Fruit fly (Drosophila melanogaster): ENCODE data around the gene kon.
A peak's percentile ranks its signal among the peaks of the same experiment; 100 is the strongest.

Gene kon

DNA sequence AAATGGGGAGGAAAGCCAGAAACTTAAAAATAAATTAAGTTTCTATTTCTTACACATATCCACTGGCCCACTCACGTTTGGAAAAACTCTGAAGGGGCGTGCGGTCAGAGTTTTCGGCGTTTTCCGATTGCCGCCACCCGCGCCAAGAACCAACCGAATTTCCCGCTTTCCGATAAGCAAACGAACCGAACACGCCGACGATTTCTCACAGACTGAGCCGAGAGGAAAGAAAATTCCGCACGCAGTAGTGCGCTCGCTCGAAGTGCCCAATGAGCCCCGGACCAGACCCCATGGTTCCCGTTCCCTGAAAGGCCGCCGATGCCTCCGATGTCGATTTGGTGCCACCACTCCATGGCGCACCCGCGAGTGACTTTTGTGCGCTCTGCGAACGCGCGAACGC lies at the start of gene kon (continued):
- TF ChIP-seq Mes4 (GFP tag; optimal IDR thresholded peaks at IDR 0.05) (no peak), toy (GFP tag; IDR thresholded peaks at IDR 0.05) (no peak), Adf1 (GFP tag; IDR thresholded peaks at IDR 0.05) (0 out of 2 replicates have a peak, but pooled peaks have one; percentile 13), CG2120 (GFP tag; optimal IDR thresholded peaks at IDR 0.05) (no peak), dmrt11E (tag; optimal IDR thresholded peaks at IDR 0.05) (no peak), CG7372 (GFP tag; IDR thresholded peaks at IDR 0.05) (no peak), hkb (optimal IDR thresholded peaks at IDR 0.05) (no peak), hkb (GFP tag; IDR thresholded peaks at IDR 0.05) (peak; percentile 33; the same call in 1 of the 2 replicates), CG6654 (GFP tag; optimal IDR thresholded peaks at IDR 0.05) (no peak), CG6175 (GFP tag; IDR thresholded peaks at IDR 0.05) (0 out of 3 replicates have a peak, but pooled peaks have one; percentile 37), chn (GFP tag; optimal IDR thresholded peaks at IDR 0.05) (no peak), stwl (tag; optimal IDR thresholded peaks at IDR 0.05) (no peak), CG17568 (GFP tag; optimal IDR thresholded peaks at IDR 0.05) (no peak), twi (tag; optimal IDR thresholded peaks at IDR 0.05) (peak; percentile 1), CG2199 (GFP tag; IDR thresholded peaks at IDR 0.05) (peak; percentile 92), CG4424 (GFP tag; optimal IDR thresholded peaks at IDR 0.05) (no peak), CG9876 (GFP tag; optimal IDR thresholded peaks at IDR 0.05) (no peak), CG11398 (GFP tag; optimal IDR thresholded peaks at IDR 0.05) (no peak), Blimp-1 (GFP tag; optimal IDR thresholded peaks at IDR 0.05) (no peak), CG12299 (tag; optimal IDR thresholded peaks at IDR 0.05) (no peak), vfl (GFP tag; optimal IDR thresholded peaks at IDR 0.05) (no peak), Xbp1 (GFP tag; optimal IDR thresholded peaks at IDR 0.05) (no peak), tgo (GFP tag; IDR thresholded peaks at IDR 0.05) (no peak), CG30431 (GFP tag; optimal IDR thresholded peaks at IDR 0.05) (no peak), CG17829 (tag; optimal IDR thresholded peaks at IDR 0.05) (peak; percentile 13), slbo (GFP tag; IDR thresholded peaks at IDR 0.05) (0 out of 2 replicates have a peak, but pooled peaks have one; percentile 9), rib (GFP tag; IDR thresholded peaks at IDR 0.05) (peak; percentile 49; the same call in 1 of the 2 replicates), GATAe (GFP tag; conservative IDR thresholded peaks at IDR 0.05) (no peak), CG2678 (tag; optimal IDR thresholded peaks at IDR 0.05) (no peak), lbe (GFP tag; optimal IDR thresholded peaks at IDR 0.05) (no peak), CG17802 (tag; optimal IDR thresholded peaks at IDR 0.05) (no peak), sima (GFP tag; optimal IDR thresholded peaks at IDR 0.05) (no peak), ato (GFP tag; IDR thresholded peaks at IDR 0.05; ENCODE audit: partially characterized antibody) (no peak), Nf-YB (GFP tag; optimal IDR thresholded peaks at IDR 0.05) (peak; percentile 20), CG14014 (GFP tag; IDR thresholded peaks at IDR 0.05) (no peak), Opbp (GFP tag; IDR thresholded peaks at IDR 0.05; ENCODE audit: partially characterized antibody) (0 out of 3 replicates have a peak, but pooled peaks have one; percentile 41), bcd (GFP tag; optimal IDR thresholded peaks at IDR 0.05) (no peak), pros (GFP tag; optimal IDR thresholded peaks at IDR 0.05) (no peak), C15 (GFP tag; IDR thresholded peaks at IDR 0.05) (no peak), Spps (tag; optimal IDR thresholded peaks at IDR 0.05) (no peak), wor (GFP tag; IDR thresholded peaks at IDR 0.05) (no peak), CrebB (tag; optimal IDR thresholded peaks at IDR 0.05) (no peak), schlank (tag; optimal IDR thresholded peaks at IDR 0.05) (no peak), Kr (GFP tag; optimal IDR thresholded peaks at IDR 0.05) (no peak), Side (GFP tag; optimal IDR thresholded peaks at IDR 0.05) (no peak), CG12391 (tag; optimal IDR thresholded peaks at IDR 0.05) (no peak), CG31224 (GFP tag; IDR thresholded peaks at IDR 0.05) (0 out of 2 replicates have a peak, but pooled peaks have one; percentile 12), CG15601 (tag; optimal IDR thresholded peaks at IDR 0.05) (no peak), CG7963 (GFP tag; IDR thresholded peaks at IDR 0.05; ENCODE audit: partially characterized antibody) (no peak), bbx (GFP tag; IDR thresholded peaks at IDR 0.05; ENCODE audit: partially characterized antibody) (0 out of 2 replicates have a peak, but pooled peaks have one; percentile 21), ssp (GFP tag; IDR thresholded peaks at IDR 0.05) (no peak), CG43689 (GFP tag; IDR thresholded peaks at IDR 0.05) (no peak)
